In genomic region chrV:6656451-6657115, ce11 we compare ENCODE assay signal across 8 worm cellular contexts.
A peak's percentile ranks its signal among the peaks of the same experiment; 100 is the strongest.
TF ChIP-seq lines count a peak whose summit lies in the region.

TSS of gene snb-1 (minus strand) at chrV:6656501.

TF ChIP-seq in whole organism, L1 larva, 84 proteins besides CTCF, POLR2A, EP300 and RAD21 (continues in another document):
- TF ChIP-seq sox-4 (tag; optimal IDR thresholded peaks at IDR 0.05; lab: Kevin White, UChicago), result peak; percentile 4
- TF ChIP-seq unc-86 (tag; optimal IDR thresholded peaks at IDR 0.05; lab: Kevin White, UChicago), result peak; percentile 16
- peak; percentile 54 for TF ChIP-seq swsn-7 (tag; optimal IDR thresholded peaks at IDR 0.05; lab: Kevin White, UChicago)
- TF ChIP-seq nhr-237 (tag; optimal IDR thresholded peaks at IDR 0.05; lab: Kevin White, UChicago), result no peak
- TF ChIP-seq isw-1 (GFP tag; IDR thresholded peaks at IDR 0.05; lab: Robert Waterston, UW), result peak; percentile 47
- TF ChIP-seq efl-3 (GFP tag; optimal IDR thresholded peaks at IDR 0.05; lab: Kevin White, UChicago), result no peak
- TF ChIP-seq aha-1 (tag; optimal IDR thresholded peaks at IDR 0.05; lab: Kevin White, UChicago), result no peak
- TF ChIP-seq efl-1 (optimal IDR thresholded peaks at IDR 0.05; lab: Kevin White, UChicago), result peak; percentile 69 to 70
- TF ChIP-seq efl-1 (GFP tag; optimal IDR thresholded peaks at IDR 0.05 in 1 of 2; lab: Kevin White, UChicago), result peak; percentile 66 to 97
- TF ChIP-seq nhr-77 (tag; optimal IDR thresholded peaks at IDR 0.05; lab: Kevin White, UChicago), result peak; percentile 19
- peak; percentile 79 for TF ChIP-seq nhr-71 (tag; optimal IDR thresholded peaks at IDR 0.05; lab: Kevin White, UChicago)

TF ChIP-seq in whole organism, L2 larva, 48 proteins besides CTCF, POLR2A, EP300 and RAD21 (continues in another document):
- TF ChIP-seq sma-9 (GFP tag; optimal IDR thresholded peaks at IDR 0.05; lab: Kevin White, UChicago) (peak; percentile 73), sma-9 (tag; optimal IDR thresholded peaks at IDR 0.05; lab: Kevin White, UChicago) (no peak), gmeb-1 (tag; optimal IDR thresholded peaks at IDR 0.05; lab: Kevin White, UChicago) (peak; percentile 66), mbf-1 (tag; optimal IDR thresholded peaks at IDR 0.05; lab: Kevin White, UChicago) (no peak), ztf-4 (tag; optimal IDR thresholded peaks at IDR 0.05; lab: Kevin White, UChicago) (no peak), R02D3.7 (tag; optimal IDR thresholded peaks at IDR 0.05; lab: Kevin White, UChicago) (no peak), C34F6.9 (tag; optimal IDR thresholded peaks at IDR 0.05; lab: Kevin White, UChicago) (peak; percentile 81), lin-13 (GFP tag; optimal IDR thresholded peaks at IDR 0.05; lab: Kevin White, UChicago) (peak; percentile 34), nhr-25 (tag; optimal IDR thresholded peaks at IDR 0.05; lab: Kevin White, UChicago) (peak; percentile 78), lsy-2 (tag; optimal IDR thresholded peaks at IDR 0.05; lab: Kevin White, UChicago) (peak; percentile 54 to 80), blmp-1 (tag; optimal IDR thresholded peaks at IDR 0.05; lab: Kevin White, UChicago; ENCODE audit: insufficient read depth) (peak; percentile 87)

TF ChIP-seq in whole organism, L3 larva, 47 proteins besides CTCF, POLR2A, EP300 and RAD21 (continues in another document):
- peak; percentile 29 for TF ChIP-seq lin-39 (tag; optimal IDR thresholded peaks at IDR 0.05; lab: Kevin White, UChicago)
- no peak for TF ChIP-seq ztf-11 (tag; optimal IDR thresholded peaks at IDR 0.05; lab: Kevin White, UChicago)
- no peak for TF ChIP-seq eor-1 (tag; optimal IDR thresholded peaks at IDR 0.05; lab: Kevin White, UChicago)
- no peak for TF ChIP-seq daf-12 (tag; optimal IDR thresholded peaks at IDR 0.05; lab: Kevin White, UChicago)
- TF ChIP-seq pqm-1 (tag; optimal IDR thresholded peaks at IDR 0.05; lab: Kevin White, UChicago), result peak; percentile 54
- TF ChIP-seq nhr-23 (tag; optimal IDR thresholded peaks at IDR 0.05; lab: Kevin White, UChicago), result peak; percentile 97
- peak; percentile 34 for TF ChIP-seq lsy-12 (tag; optimal IDR thresholded peaks at IDR 0.05; lab: Kevin White, UChicago)
- TF ChIP-seq aly-2 (tag; optimal IDR thresholded peaks at IDR 0.05; lab: Kevin White, UChicago), result no peak
- peak; percentile 68 for TF ChIP-seq nfya-1 (tag; optimal IDR thresholded peaks at IDR 0.05; lab: Kevin White, UChicago; ENCODE audit: insufficient read depth)
- TF ChIP-seq zag-1 (tag; optimal IDR thresholded peaks at IDR 0.05; lab: Kevin White, UChicago), result no peak
- no peak for TF ChIP-seq ZK546.5 (tag; optimal IDR thresholded peaks at IDR 0.05; lab: Kevin White, UChicago)
- TF ChIP-seq nhr-25 (tag; optimal IDR thresholded peaks at IDR 0.05; lab: Kevin White, UChicago), result peak; percentile 80

TF ChIP-seq in whole organism, L4 larva, 104 proteins besides CTCF, POLR2A, EP300 and RAD21 (continues in another document):
- TF ChIP-seq ztf-7 (tag; optimal IDR thresholded peaks at IDR 0.05; lab: Kevin White, UChicago) (no peak), ces-1 (GFP tag; optimal IDR thresholded peaks at IDR 0.05; lab: Kevin White, UChicago) (no peak), vab-7 (GFP tag; IDR thresholded peaks at IDR 0.05; lab: Robert Waterston, UW) (no peak), dpl-1 (GFP tag; optimal IDR thresholded peaks at IDR 0.05; lab: Kevin White, UChicago) (peak; percentile 43), lin-38 (GFP tag; IDR thresholded peaks at IDR 0.05; lab: Robert Waterston, UW) (no peak), daf-16 (GFP tag; optimal IDR thresholded peaks at IDR 0.05; lab: Kevin White, UChicago) (no peak), daf-16 (tag; optimal IDR thresholded peaks at IDR 0.05; lab: Kevin White, UChicago) (peak; percentile 44), nhr-11 (tag; optimal IDR thresholded peaks at IDR 0.05; lab: Kevin White, UChicago) (peak; percentile 22), mxl-3 (GFP tag; optimal IDR thresholded peaks at IDR 0.05; lab: Kevin White, UChicago) (peak; percentile 24), lin-13 (GFP tag; optimal IDR thresholded peaks at IDR 0.05; lab: Kevin White, UChicago) (peak; percentile 69), spr-1 (tag; optimal IDR thresholded peaks at IDR 0.05; lab: Kevin White, UChicago) (no peak), T20F7.1 (GFP tag; optimal IDR thresholded peaks at IDR 0.05; lab: Kevin White, UChicago) (peak; percentile 61), mep-1 (tag; optimal IDR thresholded peaks at IDR 0.05; lab: Kevin White, UChicago) (peak; percentile 69)

TF ChIP-seq in whole organism, late embryonic, 69 proteins besides CTCF, POLR2A, EP300 and RAD21:
- TF ChIP-seq nfya-1 (tag; optimal IDR thresholded peaks at IDR 0.05; lab: Kevin White, UChicago) (peak; percentile 22), hlh-30 (tag; optimal IDR thresholded peaks at IDR 0.05; lab: Kevin White, UChicago; ENCODE audit: insufficient read depth) (peak; percentile 33), fkh-6 (tag; optimal IDR thresholded peaks at IDR 0.05; lab: Kevin White, UChicago) (no peak), dve-1 (tag; optimal IDR thresholded peaks at IDR 0.05; lab: Kevin White, UChicago) (peak; percentile 46), ceh-48 (tag; optimal IDR thresholded peaks at IDR 0.05; lab: Kevin White, UChicago) (peak; percentile 46), unc-55 (GFP tag; optimal IDR thresholded peaks at IDR 0.05; lab: Kevin White, UChicago) (peak; percentile 72), ceh-19 (GFP tag; optimal IDR thresholded peaks at IDR 0.05; lab: Kevin White, UChicago) (no peak), ceh-31 (tag; optimal IDR thresholded peaks at IDR 0.05; lab: Kevin White, UChicago) (peak; percentile 35)

TF ChIP-seq in whole organism, midembryonic, 9 proteins besides CTCF, POLR2A, EP300 and RAD21:
- no peak for TF ChIP-seq flt-1 (GFP tag; IDR thresholded peaks at IDR 0.05; lab: Robert Waterston, UW)
- no peak for TF ChIP-seq tab-1 (GFP tag; IDR thresholded peaks at IDR 0.05; lab: Robert Waterston, UW)
- TF ChIP-seq T22C8.4 (GFP tag; IDR thresholded peaks at IDR 0.05; lab: Robert Waterston, UW), result peak; percentile 89
- no peak for TF ChIP-seq med-1 (GFP tag; optimal IDR thresholded peaks at IDR 0.05; lab: Kevin White, UChicago; ENCODE audit: insufficient read depth)

TF ChIP-seq in whole organism, mixed stage, embryonic, 35 proteins besides CTCF, POLR2A, EP300 and RAD21:
- TF ChIP-seq lin-32 (GFP tag; optimal IDR thresholded peaks at IDR 0.05; lab: Kevin White, UChicago) (no peak), flh-1 (GFP tag; optimal IDR thresholded peaks at IDR 0.05; lab: Kevin White, UChicago) (no peak), sptf-1 (tag; optimal IDR thresholded peaks at IDR 0.05; lab: Kevin White, UChicago) (no peak), nhr-237 (tag; optimal IDR thresholded peaks at IDR 0.05; lab: Kevin White, UChicago) (peak; percentile 53), lsy-2 (tag; optimal IDR thresholded peaks at IDR 0.05; lab: Kevin White, UChicago) (peak; percentile 56), mep-1 (tag; optimal IDR thresholded peaks at IDR 0.05; lab: Kevin White, UChicago) (peak; percentile 7), blmp-1 (tag; optimal IDR thresholded peaks at IDR 0.05; lab: Kevin White, UChicago) (peak; percentile 11), pha-4 (tag; optimal IDR thresholded peaks at IDR 0.05; lab: Kevin White, UChicago) (peak; percentile 34), ham-2 (GFP tag; optimal IDR thresholded peaks at IDR 0.05; lab: Kevin White, UChicago) (no peak), unc-120 (tag; optimal IDR thresholded peaks at IDR 0.05; lab: Kevin White, UChicago; ENCODE audit: poor library complexity, severe bottlenecking) (peak; percentile 82), ces-1 (GFP tag; optimal IDR thresholded peaks at IDR 0.05; lab: Kevin White, UChicago) (peak; percentile 25), ceh-39 (tag; optimal IDR thresholded peaks at IDR 0.05; lab: Kevin White, UChicago) (peak; percentile 55)

TF ChIP-seq in whole organism, young adult, 124 proteins besides CTCF, POLR2A, EP300 and RAD21:
- TF ChIP-seq dox-1 (GFP tag; IDR thresholded peaks at IDR 0.05; lab: Robert Waterston, UW) (peak; percentile 27; the same call in 1 of the 2 replicates), F55B11.4 (tag; optimal IDR thresholded peaks at IDR 0.05; lab: Kevin White, UChicago; ENCODE audit: borderline replicate concordance, insufficient read depth) (no peak), lin-54 (GFP tag; optimal IDR thresholded peaks at IDR 0.05; lab: Kevin White, UChicago) (peak; percentile 11), attf-5 (GFP tag; optimal IDR thresholded peaks at IDR 0.05; lab: Kevin White, UChicago) (peak; percentile 97), snpc-4 (GFP tag; optimal IDR thresholded peaks at IDR 0.05; lab: Kevin White, UChicago) (no peak), snpc-4 (tag; optimal IDR thresholded peaks at IDR 0.05; lab: Kevin White, UChicago) (peak in 3 of 4 experiments; percentile 29 to 78 (median 38)), lin-40 (tag; optimal IDR thresholded peaks at IDR 0.05; lab: Kevin White, UChicago) (peak; percentile 73), pbrm-1 (GFP tag; IDR thresholded peaks at IDR 0.05; lab: Robert Waterston, UW) (0 out of 2 replicates have a peak, but pooled peaks have one; percentile 22), F23B12.7 (tag; optimal IDR thresholded peaks at IDR 0.05; lab: Kevin White, UChicago; ENCODE audit: insufficient read depth) (peak; percentile 20), cebp-1 (GFP tag; IDR thresholded peaks at IDR 0.05; lab: Robert Waterston, UW) (peak; percentile 99), cebp-1 (tag; optimal IDR thresholded peaks at IDR 0.05; lab: Kevin White, UChicago) (peak; percentile 100), ztf-26 (tag; optimal IDR thresholded peaks at IDR 0.05; lab: Kevin White, UChicago) (peak; percentile 16), K11D2.4 (GFP tag; IDR thresholded peaks at IDR 0.05; lab: Robert Waterston, UW) (peak; percentile 23; the same call in 1 of the 2 replicates), madf-6 (GFP tag; IDR thresholded peaks at IDR 0.05; lab: Robert Waterston, UW) (no peak), nfyb-1 (GFP tag; IDR thresholded peaks at IDR 0.05; lab: Robert Waterston, UW) (peak; percentile 43; the same call in 1 of the 2 replicates), nhr-80 (tag; optimal IDR thresholded peaks at IDR 0.05; lab: Kevin White, UChicago) (peak; percentile 2), bed-2 (GFP tag; IDR thresholded peaks at IDR 0.05; lab: Robert Waterston, UW) (no peak), athp-1 (tag; optimal IDR thresholded peaks at IDR 0.05; lab: Kevin White, UChicago) (peak; percentile 66), C06A6.2 (GFP tag; conservative IDR thresholded peaks at IDR 0.05; lab: Robert Waterston, UW) (no peak), ZK185.1 (tag; optimal IDR thresholded peaks at IDR 0.05; lab: Kevin White, UChicago; ENCODE audit: poor library complexity, severe bottlenecking) (peak; percentile 62)
